Worm (Caenorhabditis elegans) whole organism, L1 larva: ENCODE results near the gene gem-1.

Experiments
- C16A3.4 ChIP-seq: fragments of 150-350 bp; optimal IDR thresholded peaks from 2 replicates; lab custom pipeline; 2014; ENCODE audit warnings: missing biosample characterization, missing genetic modification characterization
- F16B12.6 ChIP-seq: fragments of 150-350 bp; optimal IDR thresholded peaks from 2 replicates; lab custom pipeline; 2014; ENCODE audit warnings: missing biosample characterization, missing genetic modification characterization
- Y116A8C.19 ChIP-seq: sonication (generic microtip); optimal IDR thresholded peaks from 2 replicates; lab custom pipeline; 2016; ENCODE audit warnings: missing compliant biosample characterization, missing genetic modification characterization, borderline replicate concordance
- alr-1 ChIP-seq: fragments of 200-800 bp; sonication (Bioruptor generic); optimal IDR thresholded peaks from 2 replicates; lab custom pipeline; 2018; ENCODE audit warnings: borderline replicate concordance, mild to moderate bottlenecking, missing genetic modification characterization, missing compliant biosample characterization
- ama-1 ChIP-seq: fragments of 150-350 bp; optimal IDR thresholded peaks from 2 replicates; lab custom pipeline; 2014
- blmp-1 ChIP-seq: fragments of 150-350 bp; optimal IDR thresholded peaks from 2 replicates; lab custom pipeline; 2014; ENCODE audit warnings: missing biosample characterization, missing genetic modification characterization
- ceh-8 ChIP-seq: fragments of 200-800 bp; sonication (Bioruptor generic); optimal IDR thresholded peaks from 2 replicates; lab custom pipeline; 2018; ENCODE audit warnings: mild to moderate bottlenecking, missing genetic modification characterization, moderate library complexity, missing compliant biosample characterization
- ceh-82 ChIP-seq, 3 experiments: fragments of 150-350 bp in 1 of 3; sonication (generic microtip) in 2 of 3; optimal IDR thresholded peaks; 2 replicates each; lab custom pipeline; 2014 to 2017; ENCODE audit warnings: missing biosample characterization in 3 of 3, missing genetic modification characterization in 3 of 3
- ceh-88 ChIP-seq: fragments of 200-800 bp; sonication (Bioruptor generic); IDR thresholded peaks from 2 replicates; pipeline ENCODE4 v1.3.6; 2022; ENCODE audit warnings: missing genetic modification characterization, missing compliant biosample characterization
- ceh-90 ChIP-seq: sonication (generic microtip); optimal IDR thresholded peaks from 2 replicates; lab custom pipeline; 2016; ENCODE audit warnings: missing genetic modification characterization, missing compliant biosample characterization
- egl-13 ChIP-seq: sonication (generic microtip); optimal IDR thresholded peaks from 2 replicates; lab custom pipeline; 2016; ENCODE audit warnings: missing genotype, missing genetic modification reagents, missing genetic modification characterization, missing compliant biosample characterization
- egl-27 ChIP-seq, 2 experiments: fragments of 150-350 bp in 1 of 2; sonication (generic microtip); optimal IDR thresholded peaks; 3 replicates each; lab custom pipeline; 2017 to 2018; ENCODE audit warnings: missing biosample characterization in 2 of 2, missing genetic modification characterization in 2 of 2, missing genetic modification reagents in 2 of 2
- elt-2 ChIP-seq: sonication (generic microtip); optimal IDR thresholded peaks from 2 replicates; lab custom pipeline; 2016; ENCODE audit warnings: missing genetic modification characterization, mild to moderate bottlenecking, inconsistent platforms, missing compliant biosample characterization, missing genetic modification reagents
- elt-3 ChIP-seq, 6 experiments: fragments of 150-350 bp in 1 of 6; sonication (generic microtip); optimal IDR thresholded peaks; 2 replicates each; lab custom pipeline; 2017 to 2018; ENCODE audit warnings: missing biosample characterization in 6 of 6, missing genetic modification characterization in 6 of 6, inconsistent platforms in 1 of 6
- fkh-10 ChIP-seq: sonication (generic microtip); optimal IDR thresholded peaks from 2 replicates; lab custom pipeline; 2017; ENCODE audit warnings: missing biosample characterization, missing genetic modification reagents, missing genetic modification characterization
- fkh-4 ChIP-seq: sonication (generic microtip); optimal IDR thresholded peaks from 2 replicates; lab custom pipeline; 2016; ENCODE audit warnings: missing compliant biosample characterization, missing genetic modification characterization, borderline replicate concordance
- fkh-8 ChIP-seq: sonication (generic microtip); optimal IDR thresholded peaks from 2 replicates; lab custom pipeline; 2016; ENCODE audit warnings: mild to moderate bottlenecking, missing genetic modification characterization, missing compliant biosample characterization
- fos-1 ChIP-seq: fragments of 150-350 bp; optimal IDR thresholded peaks from 2 replicates; lab custom pipeline; 2014; ENCODE audit warnings: missing biosample characterization, missing genetic modification characterization
- hlh-17 ChIP-seq: fragments of 200-800 bp; sonication (Bioruptor generic); optimal IDR thresholded peaks from 2 replicates; lab custom pipeline; 2018; ENCODE audit warnings: missing genetic modification characterization, mild to moderate bottlenecking, missing compliant biosample characterization, moderate library complexity, borderline replicate concordance
- hpl-2 ChIP-seq: fragments of 150-350 bp; optimal IDR thresholded peaks from 2 replicates; lab custom pipeline; 2014; ENCODE audit warnings: missing biosample characterization, missing genetic modification reagents, missing genetic modification characterization
- isw-1 ChIP-seq: fragments of 200-800 bp; sonication (Bioruptor generic); IDR thresholded peaks from 2 replicates; pipeline ENCODE4 v1.3.6; 2022; ENCODE audit warnings: missing genetic modification characterization, missing compliant biosample characterization
- jun-1 ChIP-seq: fragments of 150-350 bp; optimal IDR thresholded peaks from 2 replicates; lab custom pipeline; 2014; ENCODE audit warnings: missing biosample characterization, missing genetic modification reagents, missing genetic modification characterization
- lin-14 ChIP-seq: fragments of 200-800 bp; sonication (Bioruptor generic); optimal IDR thresholded peaks from 2 replicates; lab custom pipeline; 2018; ENCODE audit warnings: mild to moderate bottlenecking, missing genetic modification characterization, moderate library complexity, missing compliant biosample characterization
- lsy-2 ChIP-seq, 2 experiments: fragments of 150-350 bp; optimal IDR thresholded peaks; 2 replicates each; lab custom pipeline; 2014; ENCODE audit warnings: missing biosample characterization in 2 of 2, missing genetic modification characterization in 2 of 2
- mef-2 ChIP-seq: fragments of 150-350 bp; optimal IDR thresholded peaks from 2 replicates; lab custom pipeline; 2014; ENCODE audit warnings: missing biosample characterization, missing genetic modification characterization
- mep-1 ChIP-seq: fragments of 150-350 bp; optimal IDR thresholded peaks from 2 replicates; lab custom pipeline; 2014; ENCODE audit warnings: missing biosample characterization, missing genetic modification characterization
- nhr-11 ChIP-seq: fragments of 150-350 bp; optimal IDR thresholded peaks from 2 replicates; lab custom pipeline; 2014; ENCODE audit warnings: missing biosample characterization, missing genetic modification characterization
- nhr-12 ChIP-seq: sonication (generic microtip); optimal IDR thresholded peaks from 2 replicates; lab custom pipeline; 2017; ENCODE audit warnings: missing biosample characterization, missing genetic modification characterization
- nhr-19 ChIP-seq: fragments of 200-800 bp; sonication (Bioruptor generic); conservative IDR thresholded peaks from 2 replicates; pipeline ENCODE4 v1.3.6; 2022; ENCODE audit warnings: missing genetic modification characterization, missing compliant biosample characterization
- nhr-20 ChIP-seq: sonication (generic microtip); optimal IDR thresholded peaks from 2 replicates; lab custom pipeline; 2016; ENCODE audit warnings: mild to moderate bottlenecking, missing genetic modification characterization, missing compliant biosample characterization
- nhr-237 ChIP-seq: fragments of 150-350 bp; optimal IDR thresholded peaks from 2 replicates; lab custom pipeline; 2014; ENCODE audit warnings: missing biosample characterization, missing genetic modification characterization
- nhr-28 ChIP-seq: fragments of 150-350 bp; optimal IDR thresholded peaks from 2 replicates; lab custom pipeline; 2014; ENCODE audit warnings: missing biosample characterization, missing genetic modification characterization
- nhr-47 ChIP-seq: sonication (generic microtip); optimal IDR thresholded peaks from 2 replicates; lab custom pipeline; 2016; ENCODE audit warnings: mild to moderate bottlenecking, missing genetic modification characterization, moderate library complexity, missing compliant biosample characterization
- nhr-71 ChIP-seq: sonication (generic microtip); optimal IDR thresholded peaks from 2 replicates; lab custom pipeline; 2016; ENCODE audit warnings: mild to moderate bottlenecking, missing genetic modification characterization, moderate library complexity, missing compliant biosample characterization
- nhr-76 ChIP-seq: sonication (generic microtip); optimal IDR thresholded peaks from 2 replicates; lab custom pipeline; 2017; ENCODE audit warnings: missing biosample characterization, missing genetic modification characterization
- nhr-77 ChIP-seq: fragments of 150-350 bp; optimal IDR thresholded peaks from 2 replicates; lab custom pipeline; 2014; ENCODE audit warnings: missing biosample characterization, missing genetic modification characterization
- nhr-84 ChIP-seq: sonication (generic microtip); optimal IDR thresholded peaks from 2 replicates; lab custom pipeline; 2017; ENCODE audit warnings: missing biosample characterization, missing genetic modification characterization
- nhr-85 ChIP-seq: sonication (generic microtip); peaks from one replicate; lab custom pipeline; 2016; ENCODE audit warnings: missing genetic modification characterization, inconsistent platforms, missing compliant biosample characterization
- nhr-90 ChIP-seq: sonication (generic microtip); optimal IDR thresholded peaks from 2 replicates; lab custom pipeline; 2016; ENCODE audit warnings: mild to moderate bottlenecking, missing genetic modification characterization, missing compliant biosample characterization; ENCODE audit not compliant: poor library complexity
- pag-3 ChIP-seq: sonication (generic microtip); optimal IDR thresholded peaks from 2 replicates; lab custom pipeline; 2017; ENCODE audit warnings: missing genetic modification characterization, mild to moderate bottlenecking, missing compliant biosample characterization, antibody characterized with exemption, borderline replicate concordance; ENCODE audit not compliant: insufficient read depth
- rnt-1 ChIP-seq: sonication (generic microtip); optimal IDR thresholded peaks from 2 replicates; lab custom pipeline; 2016; ENCODE audit warnings: mild to moderate bottlenecking, missing genetic modification characterization, moderate library complexity, missing compliant biosample characterization
- skn-1 ChIP-seq: fragments of 150-350 bp; optimal IDR thresholded peaks from 2 replicates; lab custom pipeline; 2014; ENCODE audit warnings: missing biosample characterization, missing genetic modification characterization
- sptf-1 ChIP-seq: fragments of 150-350 bp; optimal IDR thresholded peaks from 2 replicates; lab custom pipeline; 2014; ENCODE audit warnings: missing biosample characterization, missing genetic modification characterization
- swsn-7 ChIP-seq: sonication (generic microtip); optimal IDR thresholded peaks from 2 replicates; lab custom pipeline; 2016; ENCODE audit warnings: missing genetic modification characterization, missing compliant biosample characterization
- tbx-2 ChIP-seq: sonication (generic microtip); optimal IDR thresholded peaks from 2 replicates; lab custom pipeline; 2016; ENCODE audit warnings: missing genetic modification characterization, missing compliant biosample characterization
- tlp-1 ChIP-seq: fragments of 150-350 bp; optimal IDR thresholded peaks from 2 replicates; lab custom pipeline; 2014; ENCODE audit warnings: missing biosample characterization, missing genetic modification characterization
- unc-30 ChIP-seq: sonication (generic microtip); optimal IDR thresholded peaks from 2 replicates; lab custom pipeline; 2017; ENCODE audit warnings: missing biosample characterization, missing genetic modification characterization
- vab-15 ChIP-seq: sonication (generic microtip); optimal IDR thresholded peaks from 2 replicates; lab custom pipeline; 2017; ENCODE audit warnings: missing genotype, mild to moderate bottlenecking, missing genetic modification characterization, missing compliant biosample characterization
- xbp-1 ChIP-seq: sonication (generic microtip); optimal IDR thresholded peaks from 2 replicates; lab custom pipeline; 2016; ENCODE audit warnings: missing genetic modification characterization, missing compliant biosample characterization
- ztf-11 ChIP-seq, 2 experiments: sonication (generic microtip); optimal IDR thresholded peaks; 2 replicates each; lab custom pipeline; 2016 to 2017; ENCODE audit warnings: missing genetic modification characterization in 2 of 2, missing biosample characterization in 1 of 2, missing compliant biosample characterization in 1 of 2
- ztf-4 ChIP-seq: fragments of 150-350 bp; optimal IDR thresholded peaks from 2 replicates; lab custom pipeline; 2014; ENCODE audit warnings: missing biosample characterization, missing genetic modification characterization

The gem-1 gene

ce11 chrX:13356469-13356868 lies 20.3 kb downstream of the gem-1 start (continued):
- peak; percentile 69 for TF ChIP-seq rnt-1 (tag; lab: Kevin White, UChicago)
- no peak for TF ChIP-seq isw-1
- TF ChIP-seq ceh-8 (GFP tag; lab: Kevin White, UChicago): no peak
- TF ChIP-seq alr-1 (tag; lab: Kevin White, UChicago): no peak
- no peak for TF ChIP-seq tlp-1
- no peak for TF ChIP-seq ama-1 (lab: Kevin White, UChicago)
- no peak for TF ChIP-seq egl-13
- TF ChIP-seq nhr-47 (tag; lab: Kevin White, UChicago): peak; percentile 61
- peak; percentile 38 for TF ChIP-seq nhr-77 (tag; lab: Kevin White, UChicago)
- TF ChIP-seq nhr-76 (tag; lab: Kevin White, UChicago): no peak
- TF ChIP-seq swsn-7 (tag; lab: Kevin White, UChicago): peak; percentile 18
- no peak for TF ChIP-seq ztf-11 (tag; optimal IDR thresholded peaks at IDR 0.05; lab: Kevin White, UChicago)
- TF ChIP-seq egl-27 (tag; optimal IDR thresholded peaks at IDR 0.05; lab: Kevin White, UChicago): peak; percentile 47 to 68
- TF ChIP-seq fkh-10: no peak
- TF ChIP-seq ceh-90 (tag; lab: Kevin White, UChicago): no peak
- TF ChIP-seq ceh-82 (tag; optimal IDR thresholded peaks at IDR 0.05; lab: Kevin White, UChicago): peak in 1 of 3 experiments; percentile 4
- peak; percentile 93 for TF ChIP-seq nhr-71
- TF ChIP-seq skn-1 (tag; lab: Kevin White, UChicago): peak; percentile 23
- no peak for TF ChIP-seq nhr-84 (tag; lab: Kevin White, UChicago)
- TF ChIP-seq elt-2 (tag; lab: Kevin White, UChicago): peak; percentile 77
- TF ChIP-seq Y116A8C.19 (tag; lab: Kevin White, UChicago): no peak
- peak; percentile 20 for TF ChIP-seq nhr-11 (tag; lab: Kevin White, UChicago)
- TF ChIP-seq hlh-17 (GFP tag; lab: Kevin White, UChicago): no peak
- TF ChIP-seq C16A3.4 (tag; lab: Kevin White, UChicago): peak; percentile 23
- no peak for TF ChIP-seq ceh-88
- peak; percentile 95 for TF ChIP-seq nhr-20 (tag; lab: Kevin White, UChicago)
- peak; percentile 94 for TF ChIP-seq lin-14 (GFP tag; lab: Kevin White, UChicago)
- TF ChIP-seq xbp-1: peak; percentile 4
- no peak for TF ChIP-seq F16B12.6 (tag; lab: Kevin White, UChicago)
- TF ChIP-seq unc-30 (tag; lab: Kevin White, UChicago): no peak
- TF ChIP-seq pag-3 (tag; lab: Kevin White, UChicago): peak; percentile 39
- TF ChIP-seq fos-1: no peak
- TF ChIP-seq sptf-1 (tag; lab: Kevin White, UChicago): no peak
- no peak for TF ChIP-seq nhr-28 (tag; lab: Kevin White, UChicago)
- peak; percentile 45 for TF ChIP-seq mef-2 (tag; lab: Kevin White, UChicago)
- TF ChIP-seq fkh-4 (tag; lab: Kevin White, UChicago): no peak
- TF ChIP-seq ztf-4: no peak
- no peak for TF ChIP-seq nhr-237 (tag; lab: Kevin White, UChicago)
- TF ChIP-seq nhr-85 (tag; lab: Kevin White, UChicago): peak; percentile 99
- TF ChIP-seq vab-15 (tag; lab: Kevin White, UChicago): no peak

DNA sequence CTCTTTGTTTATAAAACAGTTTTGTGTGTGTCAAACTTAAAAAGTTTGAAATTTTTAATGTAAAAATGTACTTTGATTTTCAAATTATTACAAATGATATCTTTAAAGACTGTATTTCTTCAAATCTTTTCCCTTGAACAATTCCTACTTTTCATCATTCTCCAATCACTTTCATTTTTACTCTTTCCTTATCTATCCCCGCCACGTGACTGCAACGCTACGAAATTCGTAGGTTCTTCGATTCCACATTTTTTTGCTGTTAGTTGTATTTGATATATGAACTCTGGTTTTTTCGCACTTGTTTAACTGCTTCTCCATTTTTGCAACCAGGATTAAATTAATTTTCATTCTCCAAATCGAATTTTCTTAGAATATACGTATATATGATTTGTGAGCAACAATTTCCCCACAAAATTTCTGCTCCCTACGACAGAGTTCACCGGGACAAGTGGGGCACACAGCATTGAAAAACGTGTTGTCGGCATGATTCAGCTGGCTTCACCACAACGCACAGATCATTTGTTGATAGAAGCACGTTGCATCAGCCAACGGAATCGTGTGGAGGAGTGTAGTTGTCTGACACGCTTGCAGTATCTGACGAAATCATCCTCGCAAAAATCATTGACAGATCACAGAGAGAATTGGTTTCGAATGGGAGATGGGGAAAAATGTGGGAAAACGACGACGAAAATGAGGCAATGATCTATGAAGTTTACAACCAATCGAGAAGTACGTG lies 22.0 kb downstream of the gem-1 start:
- TF ChIP-seq nhr-47 (tag; lab: Kevin White, UChicago): peak; percentile 58
- TF ChIP-seq fkh-4 (tag; lab: Kevin White, UChicago): no peak
- TF ChIP-seq lsy-2 (tag; optimal IDR thresholded peaks at IDR 0.05; lab: Kevin White, UChicago): peak in 1 of 2 experiments; percentile 12
- TF ChIP-seq xbp-1: no peak
- no peak for TF ChIP-seq hpl-2
- peak; percentile 71 for TF ChIP-seq jun-1 (tag; lab: Kevin White, UChicago)
- peak; percentile 66 for TF ChIP-seq nhr-19 (GFP tag; lab: Robert Waterston, UW)
- TF ChIP-seq nhr-12: no peak
- TF ChIP-seq rnt-1 (tag; lab: Kevin White, UChicago): peak; percentile 85
- peak; percentile 54 for TF ChIP-seq fkh-8 (tag; lab: Kevin White, UChicago)
- TF ChIP-seq blmp-1: peak; percentile 94
- peak in 3 of 6 experiments; percentile 32 to 49 (median 44) for TF ChIP-seq elt-3 (tag; optimal IDR thresholded peaks at IDR 0.05; lab: Kevin White, UChicago)
- TF ChIP-seq tbx-2 (tag; lab: Kevin White, UChicago): peak; percentile 49
- no peak for TF ChIP-seq alr-1 (tag; lab: Kevin White, UChicago)
- TF ChIP-seq mep-1 (tag; lab: Kevin White, UChicago): peak; percentile 39
- TF ChIP-seq egl-27 (tag; optimal IDR thresholded peaks at IDR 0.05; lab: Kevin White, UChicago): peak in 1 of 2 experiments; percentile 37
- peak; percentile 34 for TF ChIP-seq nhr-90
